Fruit fly (Drosophila melanogaster): Measurements from ENCODE around the gene VhaM9.7-a.

Gene VhaM9.7-a

dm6 chr3L:4272167-4272773, 9.8 kb downstream of the VhaM9.7-a start (continued):
- TF ChIP-seq jigr1 (GFP tag; IDR thresholded peaks at IDR 0.05) (no peak), phol (tag; optimal IDR thresholded peaks at IDR 0.05) (no peak), zfh1 (GFP tag; IDR thresholded peaks at IDR 0.05) (0 out of 3 replicates have a peak, but pooled peaks have one; percentile 16), CG5953 (GFP tag; IDR thresholded peaks at IDR 0.05) (no peak), ATbp (GFP tag; optimal IDR thresholded peaks at IDR 0.05) (peak; percentile 62), Ravus (GFP tag; IDR thresholded peaks at IDR 0.05) (no peak), mld (GFP tag; IDR thresholded peaks at IDR 0.05; ENCODE audit: partially characterized antibody) (no peak), Chrac-16 (GFP tag; optimal IDR thresholded peaks at IDR 0.05) (no peak), Drgx (GFP tag; IDR thresholded peaks at IDR 0.05) (no peak), CG31388 (GFP tag; optimal IDR thresholded peaks at IDR 0.05) (no peak), crp (GFP tag; optimal IDR thresholded peaks at IDR 0.05) (no peak), oc (tag; optimal IDR thresholded peaks at IDR 0.05) (peak; percentile 19), CG18262 (tag; optimal IDR thresholded peaks at IDR 0.05) (peak; percentile 44), h (optimal IDR thresholded peaks at IDR 0.05) (no peak), CG12219 (GFP tag; optimal IDR thresholded peaks at IDR 0.05) (no peak), CG9876 (GFP tag; optimal IDR thresholded peaks at IDR 0.05) (no peak), CG14710 (tag; optimal IDR thresholded peaks at IDR 0.05) (peak; percentile 50), YL-1 (GFP tag; optimal IDR thresholded peaks at IDR 0.05) (no peak), CG18476 (GFP tag; optimal IDR thresholded peaks at IDR 0.05) (no peak), zen (tag; optimal IDR thresholded peaks at IDR 0.05) (peak; percentile 13), bsh (GFP tag; optimal IDR thresholded peaks at IDR 0.05) (peak in 1 of 2 experiments; percentile 68), gcm (GFP tag; optimal IDR thresholded peaks at IDR 0.05) (no peak), Spps (tag; optimal IDR thresholded peaks at IDR 0.05) (peak; percentile 24), D (optimal IDR thresholded peaks at IDR 0.05) (no peak), D (GFP tag; optimal IDR thresholded peaks at IDR 0.05) (peak; percentile 55), onecut (GFP tag; IDR thresholded peaks at IDR 0.05) (peak; percentile 31; the same call in 1 of the 2 replicates), lov (optimal IDR thresholded peaks at IDR 0.05) (no peak), lov (GFP tag; IDR thresholded peaks at IDR 0.05) (no peak), salm (tag; optimal IDR thresholded peaks at IDR 0.05) (peak; percentile 16), D19B (GFP tag; optimal IDR thresholded peaks at IDR 0.05) (no peak), Bdp1 (GFP tag; optimal IDR thresholded peaks at IDR 0.05) (no peak), Mad (GFP tag; optimal IDR thresholded peaks at IDR 0.05) (no peak), CG1603 (tag; optimal IDR thresholded peaks at IDR 0.05) (no peak), shn (GFP tag; optimal IDR thresholded peaks at IDR 0.05) (no peak), gro (GFP tag; optimal IDR thresholded peaks at IDR 0.05) (no peak), Atf-2 (GFP tag; optimal IDR thresholded peaks at IDR 0.05) (no peak), CG8388 (GFP tag; optimal IDR thresholded peaks at IDR 0.05) (no peak), H15 (GFP tag; IDR thresholded peaks at IDR 0.05) (no peak; the same call in 2 of the 3 replicates), CG15011 (GFP tag; optimal IDR thresholded peaks at IDR 0.05) (peak; percentile 2), zf30C (GFP tag; optimal IDR thresholded peaks at IDR 0.05) (no peak), CG8290 (GFP tag; optimal IDR thresholded peaks at IDR 0.05) (peak; percentile 43), CG8290 (tag; optimal IDR thresholded peaks at IDR 0.05) (peak in 1 of 2 experiments; percentile 16), vnd (GFP tag; IDR thresholded peaks at IDR 0.05; ENCODE audit: partially characterized antibody) (no peak), stwl (tag; optimal IDR thresholded peaks at IDR 0.05) (no peak), Hmx (GFP tag; optimal IDR thresholded peaks at IDR 0.05) (no peak), Nf-YC (tag; optimal IDR thresholded peaks at IDR 0.05) (no peak), CG16779 (GFP tag; IDR thresholded peaks at IDR 0.05) (no peak), CG2875 (GFP tag; optimal IDR thresholded peaks at IDR 0.05) (peak; percentile 64), Hr39 (optimal IDR thresholded peaks at IDR 0.05) (no peak), CG33557 (GFP tag; optimal IDR thresholded peaks at IDR 0.05) (peak; percentile 59), CG3163 (GFP tag; optimal IDR thresholded peaks at IDR 0.05) (no peak), ara (GFP tag; IDR thresholded peaks at IDR 0.05) (peak; percentile 19; the same call in 1 of the 2 replicates)
